Fruit fly (Drosophila melanogaster) whole organism, embryonic: Measurements from ENCODE around the gene CG43750.

Experiments used
- BtbVII ChIP-seq: fragments of 200-800 bp; sonication (Bioruptor generic); optimal IDR thresholded peaks from 3 replicates; lab custom pipeline; 2017; ENCODE audit warnings: missing biosample characterization, mild to moderate bottlenecking, missing genetic modification characterization
- CG11723 ChIP-seq: fragments of 200-800 bp; sonication (Bioruptor generic); optimal IDR thresholded peaks from 2 replicates; lab custom pipeline; 2017; ENCODE audit warnings: missing biosample characterization, mild to moderate bottlenecking, missing genetic modification characterization
- CG13287 ChIP-seq: fragments of 200-800 bp; sonication (Bioruptor generic); IDR thresholded peaks from 2 replicates; pipeline ENCODE4 v1.3.6; 2022; ENCODE audit warnings: missing biosample characterization, missing genetic modification characterization; ENCODE audit not compliant: partially characterized antibody
- CG13894 ChIP-seq: fragments of 200-800 bp; sonication (Bioruptor generic); optimal IDR thresholded peaks from 3 replicates; lab custom pipeline; 2018; ENCODE audit warnings: missing biosample characterization, mild to moderate bottlenecking, missing genetic modification characterization, moderate library complexity
- CG14667 ChIP-seq: fragments of 200-800 bp; sonication (Bioruptor generic); IDR thresholded peaks from 2 replicates; pipeline ENCODE4 v1.3.6; 2022; ENCODE audit warnings: missing biosample characterization, missing genetic modification characterization
- CG14710 ChIP-seq: fragments of 200-800 bp; sonication (Bioruptor generic); optimal IDR thresholded peaks from 3 replicates; lab custom pipeline; 2019; ENCODE audit warnings: missing biosample characterization, mild to moderate bottlenecking, missing genetic modification characterization, moderate library complexity
- CG14860 ChIP-seq: fragments of 200-800 bp; sonication (Bioruptor generic); IDR thresholded peaks from 3 replicates; pipeline ENCODE4 v1.3.6; 2022; ENCODE audit warnings: missing biosample characterization, missing genetic modification characterization; ENCODE audit not compliant: partially characterized antibody
- CG17385 ChIP-seq: fragments of 200-800 bp; sonication (Bioruptor generic); optimal IDR thresholded peaks from 3 replicates; lab custom pipeline; 2018; ENCODE audit warnings: missing biosample characterization, mild to moderate bottlenecking, missing genetic modification characterization
- CG32767 ChIP-seq: fragments of 200-800 bp; sonication (Bioruptor generic); IDR thresholded peaks from 2 replicates; pipeline ENCODE4 v1.3.6; 2022; ENCODE audit warnings: missing biosample characterization, missing genetic modification characterization
- CG34376 ChIP-seq: fragments of 200-800 bp; sonication (Bioruptor generic); optimal IDR thresholded peaks from 2 replicates; lab custom pipeline; 2018; ENCODE audit warnings: missing biosample characterization, mild to moderate bottlenecking, missing genetic modification characterization
- CG34422 ChIP-seq: fragments of 200-800 bp; sonication (Bioruptor generic); IDR thresholded peaks from 3 replicates; pipeline ENCODE4 v1.3.6; 2022; ENCODE audit warnings: missing biosample characterization, missing genetic modification characterization
- CG3995 ChIP-seq: fragments of 200-800 bp; sonication (Bioruptor generic); optimal IDR thresholded peaks from 3 replicates; lab custom pipeline; 2016; ENCODE audit warnings: missing biosample characterization, missing genetic modification characterization
- CG4328 ChIP-seq: fragments of 200-800 bp; sonication (Bioruptor generic); optimal IDR thresholded peaks from 3 replicates; lab custom pipeline; 2017; ENCODE audit warnings: missing biosample characterization, missing genetic modification reagents, missing genetic modification characterization
- CG4617 ChIP-seq: fragments of 200-800 bp; sonication (Bioruptor generic); optimal IDR thresholded peaks from 3 replicates; lab custom pipeline; 2016; ENCODE audit warnings: missing biosample characterization, missing genetic modification characterization, borderline replicate concordance
- CG6791 ChIP-seq: fragments of 200-800 bp; sonication (Bioruptor generic); IDR thresholded peaks from 3 replicates; pipeline ENCODE4 v1.3.6; 2022; ENCODE audit warnings: missing biosample characterization, missing genetic modification characterization; ENCODE audit not compliant: partially characterized antibody
- CG7963 ChIP-seq: fragments of 200-800 bp; sonication (Bioruptor generic); IDR thresholded peaks from 3 replicates; pipeline ENCODE4 v1.3.6; 2022; ENCODE audit warnings: missing biosample characterization, missing genetic modification characterization; ENCODE audit not compliant: partially characterized antibody
- CG7987 ChIP-seq: fragments of 200-800 bp; sonication (Bioruptor generic); optimal IDR thresholded peaks from 2 replicates; lab custom pipeline; 2018; ENCODE audit warnings: missing biosample characterization, mild to moderate bottlenecking, missing genetic modification characterization, moderate library complexity
- CG8290 ChIP-seq, 3 experiments: fragments of 200-800 bp; sonication (Bioruptor generic); optimal IDR thresholded peaks; 2 replicates each; lab custom pipeline; 2016 to 2019; ENCODE audit warnings: missing biosample characterization in 3 of 3, missing genetic modification characterization in 3 of 3, mild to moderate bottlenecking in 2 of 3, moderate library complexity in 1 of 3
- CG8478 ChIP-seq: fragments of >200 bp; optimal IDR thresholded peaks from 2 replicates; lab custom pipeline; 2018
- D ChIP-seq, 2 experiments: fragments of 200-800 bp in 1 of 2; fragments of >200 bp in 1 of 2; sonication (Bioruptor generic) in 1 of 2; optimal IDR thresholded peaks; 2 replicates in 1 of 2; 3 replicates in 1 of 2; lab custom pipeline; 2017; ENCODE audit warnings: mild to moderate bottlenecking in 1 of 2, missing biosample characterization in 1 of 2, missing genetic modification characterization in 1 of 2, missing genetic modification reagents in 1 of 2
- D19A ChIP-seq: fragments of 200-800 bp; optimal IDR thresholded peaks from 3 replicates; lab custom pipeline; 2019; ENCODE audit warnings: missing biosample characterization, mild to moderate bottlenecking, missing genetic modification characterization, moderate library complexity
- Doc2 ChIP-seq: fragments of 200-800 bp; sonication (Bioruptor generic); IDR thresholded peaks from 2 replicates; pipeline ENCODE4 v1.3.6; 2022; ENCODE audit warnings: missing biosample characterization, missing genetic modification characterization
- H2.0 ChIP-seq: fragments of 200-800 bp; sonication (Bioruptor generic); IDR thresholded peaks from 2 replicates; pipeline ENCODE4 v1.3.6; 2022; ENCODE audit warnings: missing biosample characterization, missing genetic modification characterization
- HLH4C ChIP-seq: fragments of 200-800 bp; sonication (Bioruptor generic); IDR thresholded peaks from 3 replicates; pipeline ENCODE4 v1.3.6; 2022; ENCODE audit warnings: missing biosample characterization, missing genetic modification characterization; ENCODE audit not compliant: partially characterized antibody
- HmgD ChIP-seq: fragments of 200-800 bp; sonication (Bioruptor generic); optimal IDR thresholded peaks from 3 replicates; lab custom pipeline; 2016; ENCODE audit warnings: missing biosample characterization, missing genetic modification characterization
- Jarid2 ChIP-seq: fragments of 200-800 bp; sonication (Bioruptor generic); optimal IDR thresholded peaks from 3 replicates; lab custom pipeline; 2017; ENCODE audit warnings: mild to moderate bottlenecking, missing biosample characterization, missing genetic modification reagents, missing genetic modification characterization
- MESR4 ChIP-seq: fragments of 200-800 bp; sonication (Bioruptor generic); optimal IDR thresholded peaks from 2 replicates; lab custom pipeline; 2018; ENCODE audit warnings: missing biosample characterization, mild to moderate bottlenecking, missing genetic modification characterization, moderate library complexity
- Meics ChIP-seq: fragments of 200-800 bp; sonication (Bioruptor generic); optimal IDR thresholded peaks from 2 replicates; lab custom pipeline; 2017; ENCODE audit warnings: missing biosample characterization, mild to moderate bottlenecking, missing genetic modification characterization
- Trl ChIP-seq, 3 experiments: fragments of >200 bp in 2 of 3; fragments of 200-800 bp in 1 of 3; sonication (Bioruptor generic) in 1 of 3; optimal IDR thresholded peaks; 2 replicates in 1 of 3; 3 replicates in 2 of 3; lab custom pipeline; 2016 to 2017; ENCODE audit warnings: missing biosample characterization in 1 of 3, missing genetic modification characterization in 1 of 3
- al ChIP-seq: fragments of 200-800 bp; sonication (Bioruptor generic); IDR thresholded peaks from 2 replicates; pipeline ENCODE4 v1.3.6; 2022; ENCODE audit warnings: missing biosample characterization, missing genetic modification characterization
- ap ChIP-seq: fragments of 200-800 bp; sonication (Bioruptor generic); IDR thresholded peaks from 2 replicates; pipeline ENCODE4 v1.3.6; 2022; ENCODE audit warnings: missing biosample characterization, missing genetic modification characterization
- cg ChIP-seq: fragments of 200-800 bp; sonication (Bioruptor generic); optimal IDR thresholded peaks from 3 replicates; lab custom pipeline; 2019; ENCODE audit warnings: missing biosample characterization, mild to moderate bottlenecking, missing genetic modification characterization, moderate library complexity
- cwo ChIP-seq: fragments of 200-800 bp; sonication (Bioruptor generic); optimal IDR thresholded peaks from 3 replicates; lab custom pipeline; 2017; ENCODE audit warnings: missing biosample characterization, missing genetic modification characterization, mild to moderate bottlenecking, moderate library complexity, missing genetic modification reagents
- dati ChIP-seq: fragments of 200-800 bp; sonication (Bioruptor generic); IDR thresholded peaks from 2 replicates; pipeline ENCODE4 v1.3.6; 2022; ENCODE audit warnings: missing biosample characterization, missing genetic modification characterization
- ems ChIP-seq: fragments of 200-800 bp; sonication (Bioruptor generic); optimal IDR thresholded peaks from 3 replicates; lab custom pipeline; 2016; ENCODE audit warnings: missing biosample characterization, missing genetic modification characterization
- gcm2 ChIP-seq: fragments of 200-800 bp; sonication (Bioruptor generic); optimal IDR thresholded peaks from 2 replicates; lab custom pipeline; 2016; ENCODE audit warnings: missing biosample characterization, missing genetic modification characterization
- grn ChIP-seq: fragments of 200-800 bp; sonication (Bioruptor generic); optimal IDR thresholded peaks from 3 replicates; lab custom pipeline; 2017; ENCODE audit warnings: missing biosample characterization, missing genetic modification characterization
- ham ChIP-seq: fragments of 200-800 bp; sonication (Bioruptor generic); IDR thresholded peaks from 2 replicates; pipeline ENCODE4 v1.3.6; 2022; ENCODE audit warnings: missing biosample characterization, missing genetic modification characterization
- her ChIP-seq: fragments of 200-800 bp; sonication (Bioruptor generic); optimal IDR thresholded peaks from 2 replicates; lab custom pipeline; 2016; ENCODE audit warnings: missing biosample characterization, missing genetic modification characterization
- inv ChIP-seq: fragments of 200-800 bp; sonication (Bioruptor generic); IDR thresholded peaks from 2 replicates; pipeline ENCODE4 v1.3.6; 2022; ENCODE audit warnings: missing biosample characterization, missing genetic modification characterization; ENCODE audit not compliant: partially characterized antibody
- nerfin-2 ChIP-seq: fragments of 200-800 bp; sonication (Bioruptor generic); IDR thresholded peaks from 2 replicates; pipeline ENCODE4 v1.3.6; 2022; ENCODE audit warnings: missing biosample characterization, missing genetic modification characterization; ENCODE audit not compliant: partially characterized antibody
- prd ChIP-seq, 3 experiments: fragments of >200 bp in 2 of 3; fragments of 200-800 bp in 1 of 3; sonication (Bioruptor generic) in 1 of 3; optimal IDR thresholded peaks in 2 of 3; IDR thresholded peaks in 1 of 3; 2 replicates in 2 of 3; 3 replicates in 1 of 3; pipeline versions ENCODE4 v1.3.6 to Lab custom; 2017 to 2022; ENCODE audit warnings: missing biosample characterization in 1 of 3, missing genetic modification characterization in 1 of 3
- pzg ChIP-seq: fragments of 200-800 bp; sonication (Bioruptor generic); optimal IDR thresholded peaks from 3 replicates; lab custom pipeline; 2018; ENCODE audit warnings: missing biosample characterization, mild to moderate bottlenecking, missing genetic modification characterization, moderate library complexity
- slbo ChIP-seq: fragments of 200-800 bp; sonication (Bioruptor generic); IDR thresholded peaks from 2 replicates; pipeline ENCODE4 v1.3.6; 2022; ENCODE audit warnings: missing biosample characterization, missing genetic modification characterization
- tll ChIP-seq, 2 experiments: fragments of 200-800 bp in 1 of 2; fragments of >200 bp in 1 of 2; sonication (Bioruptor generic) in 1 of 2; optimal IDR thresholded peaks; 2 replicates each; lab custom pipeline; 2017 to 2019; ENCODE audit warnings: missing biosample characterization in 2 of 2, missing genetic modification characterization in 2 of 2, mild to moderate bottlenecking in 1 of 2, moderate library complexity in 1 of 2
- twi ChIP-seq: fragments of 200-800 bp; optimal IDR thresholded peaks from 2 replicates; lab custom pipeline; 2019; ENCODE audit warnings: missing biosample characterization, mild to moderate bottlenecking, missing genetic modification characterization, moderate library complexity
- zfh1 ChIP-seq: fragments of 200-800 bp; sonication (Bioruptor generic); IDR thresholded peaks from 3 replicates; pipeline ENCODE4 v1.3.6; 2022; ENCODE audit warnings: missing biosample characterization, missing genetic modification characterization

The CG43750 gene

dm6 chr2L:2364200-2364754 lies 26.2 kb downstream of the CG43750 start (continued):
- TF ChIP-seq zfh1 (GFP tag; lab: Robert Waterston, UW) (no peak), HmgD (GFP tag; lab: Kevin White, UChicago) (no peak), CG6791 (GFP tag; lab: Robert Waterston, UW) (peak; percentile 67), cwo (GFP tag; lab: Kevin White, UChicago) (no peak), CG34376 (GFP tag; lab: Kevin White, UChicago) (no peak), Doc2 (GFP tag; lab: Robert Waterston, UW) (no peak), CG13287 (peak; percentile 27; the same call in 1 of the 2 replicates), Jarid2 (GFP tag; lab: Kevin White, UChicago) (peak; percentile 6), prd (optimal IDR thresholded peaks at IDR 0.05; lab: Kevin White, UChicago) (no peak), prd (GFP tag; IDR thresholded peaks at IDR 0.05; lab: Robert Waterston, UW) (peak; percentile 34; the same call in 1 of the 3 replicates), CG8478 (peak; percentile 95), tll (GFP tag; optimal IDR thresholded peaks at IDR 0.05; lab: Kevin White, UChicago) (peak in 1 of 2 experiments; percentile 27), CG14667 (GFP tag; lab: Robert Waterston, UW) (no peak), dati (GFP tag; lab: Robert Waterston, UW) (no peak), CG17385 (GFP tag; lab: Kevin White, UChicago) (no peak), CG11723 (GFP tag; lab: Kevin White, UChicago) (no peak), Trl (optimal IDR thresholded peaks at IDR 0.05; lab: Kevin White, UChicago) (peak in 1 of 2 experiments; percentile 21), Trl (GFP tag; optimal IDR thresholded peaks at IDR 0.05; lab: Kevin White, UChicago) (peak; percentile 20), slbo (GFP tag; lab: Robert Waterston, UW) (peak; percentile 41), CG3995 (GFP tag; lab: Kevin White, UChicago) (no peak), CG4617 (GFP tag; lab: Kevin White, UChicago) (peak; percentile 77), ham (GFP tag; lab: Robert Waterston, UW) (no peak), HLH4C (GFP tag; lab: Robert Waterston, UW) (peak; percentile 44; the same call in 2 of the 3 replicates), nerfin-2 (GFP tag; lab: Robert Waterston, UW) (peak; percentile 47), D (optimal IDR thresholded peaks at IDR 0.05; lab: Kevin White, UChicago) (peak; percentile 41), D (GFP tag; optimal IDR thresholded peaks at IDR 0.05; lab: Kevin White, UChicago) (no peak), cg (peak; percentile 51), al (no peak), CG13894 (tag; lab: Kevin White, UChicago) (no peak), CG8290 (GFP tag; optimal IDR thresholded peaks at IDR 0.05; lab: Kevin White, UChicago) (no peak), CG8290 (tag; optimal IDR thresholded peaks at IDR 0.05; lab: Kevin White, UChicago) (peak in 1 of 2 experiments; percentile 63), her (GFP tag; lab: Kevin White, UChicago) (peak; percentile 6), BtbVII (GFP tag; lab: Kevin White, UChicago) (no peak), ems (GFP tag; lab: Kevin White, UChicago) (no peak), CG14710 (no peak), CG14860 (GFP tag; lab: Robert Waterston, UW) (0 out of 3 replicates have a peak, but pooled peaks have one; percentile 28), twi (tag; lab: Kevin White, UChicago) (no peak), inv (GFP tag; lab: Robert Waterston, UW) (0 out of 2 replicates have a peak, but pooled peaks have one; percentile 28), CG34422 (GFP tag; lab: Robert Waterston, UW) (peak; percentile 34; the same call in 1 of the 3 replicates), CG4328 (GFP tag; lab: Kevin White, UChicago) (no peak), Meics (GFP tag; lab: Kevin White, UChicago) (no peak), CG32767 (GFP tag; lab: Robert Waterston, UW) (no peak), CG7963 (peak; percentile 59; the same call in 2 of the 3 replicates), H2.0 (no peak), ap (no peak), grn (GFP tag; lab: Kevin White, UChicago) (no peak), gcm2 (GFP tag; lab: Kevin White, UChicago) (no peak), CG7987 (GFP tag; lab: Kevin White, UChicago) (no peak), D19A (no peak), pzg (GFP tag; lab: Kevin White, UChicago) (peak; percentile 7), MESR4 (peak; percentile 88)
